Worm (Caenorhabditis elegans) whole organism, L4 larva: ENCODE measurements around the gene phdh-1.

Experiments
- F10B5.3 ChIP-seq: sonication (generic microtip); optimal IDR thresholded peaks from 2 replicates; lab custom pipeline; 2016; ENCODE audit warnings: mild to moderate bottlenecking, missing genetic modification characterization, missing compliant biosample characterization
- T26A8.4 ChIP-seq: fragments of 200-800 bp; sonication (Bioruptor generic); IDR thresholded peaks from 2 replicates; pipeline ENCODE4 v1.3.6; 2022; ENCODE audit warnings: missing genetic modification characterization, missing compliant biosample characterization
- Y105C5A.15 ChIP-seq: fragments of 200-800 bp; sonication (Bioruptor generic); IDR thresholded peaks from 2 replicates; pipeline ENCODE4 v1.3.6; 2022; ENCODE audit warnings: missing genetic modification characterization, missing compliant biosample characterization
- Y5F2A.4 ChIP-seq: fragments of 200-800 bp; sonication (Bioruptor generic); optimal IDR thresholded peaks from 2 replicates; lab custom pipeline; 2018; ENCODE audit warnings: mild to moderate bottlenecking, missing genetic modification characterization, missing compliant biosample characterization
- aha-1 ChIP-seq: fragments of 150-350 bp; peaks from one replicate; lab custom pipeline; 2014; ENCODE audit warnings: missing biosample characterization, missing genetic modification characterization
- aly-2 ChIP-seq: sonication (generic microtip); optimal IDR thresholded peaks from 2 replicates; lab custom pipeline; 2018; ENCODE audit warnings: missing biosample characterization, missing genetic modification characterization
- ama-1 ChIP-seq: fragments of 150-350 bp; optimal IDR thresholded peaks from 2 replicates; lab custom pipeline; 2014; ENCODE audit warnings: inconsistent platforms, mixed read lengths
- arid-1 ChIP-seq: fragments of 200-800 bp; sonication (Bioruptor generic); conservative IDR thresholded peaks from 2 replicates; pipeline ENCODE4 v1.3.6; 2022; ENCODE audit warnings: missing genetic modification reagents, missing genetic modification characterization, missing compliant biosample characterization
- ceh-32 ChIP-seq: sonication (generic microtip); optimal IDR thresholded peaks from 2 replicates; lab custom pipeline; 2016; ENCODE audit warnings: mild to moderate bottlenecking, missing genetic modification characterization, missing compliant biosample characterization; ENCODE audit not compliant: poor library complexity
- cey-2 ChIP-seq: sonication (generic microtip); optimal IDR thresholded peaks from 3 replicates; lab custom pipeline; 2017; ENCODE audit warnings: missing genetic modification characterization, mild to moderate bottlenecking, missing compliant biosample characterization, antibody characterized with exemption, borderline replicate concordance; ENCODE audit not compliant: insufficient read depth
- ctbp-1 ChIP-seq: fragments of 200-800 bp; sonication (Bioruptor generic); IDR thresholded peaks from 2 replicates; pipeline ENCODE4 v1.3.6; 2022; ENCODE audit warnings: missing genetic modification reagents, missing genetic modification characterization, missing compliant biosample characterization
- daf-12 ChIP-seq: fragments of 150-350 bp; optimal IDR thresholded peaks from 2 replicates; lab custom pipeline; 2014; ENCODE audit warnings: missing biosample characterization, missing genetic modification reagents, missing genetic modification characterization
- dmd-6 ChIP-seq: fragments of 200-800 bp; sonication (Bioruptor generic); IDR thresholded peaks from 2 replicates; pipeline ENCODE4 v1.3.6; 2022; ENCODE audit warnings: missing genetic modification reagents, missing genetic modification characterization, missing compliant biosample characterization
- dmd-8 ChIP-seq: fragments of 200-800 bp; sonication (Bioruptor generic); IDR thresholded peaks from 2 replicates; pipeline ENCODE4 v1.3.6; 2022; ENCODE audit warnings: missing genetic modification characterization, missing compliant biosample characterization
- duxl-1 ChIP-seq: sonication (generic microtip); optimal IDR thresholded peaks from 2 replicates; lab custom pipeline; 2016; ENCODE audit warnings: mild to moderate bottlenecking, missing genetic modification characterization, moderate library complexity, missing compliant biosample characterization; ENCODE audit not compliant: poor library complexity
- egl-27 ChIP-seq: sonication (generic microtip); optimal IDR thresholded peaks from 3 replicates; lab custom pipeline; 2017; ENCODE audit warnings: missing biosample characterization, missing genetic modification reagents, missing genetic modification characterization
- egl-43 ChIP-seq: fragments of 200-800 bp; sonication (Bioruptor generic); IDR thresholded peaks from 2 replicates; pipeline ENCODE4 v1.3.6; 2022; ENCODE audit warnings: missing genetic modification reagents, missing genetic modification characterization, missing compliant biosample characterization
- fkh-10 ChIP-seq: fragments of 150-350 bp; optimal IDR thresholded peaks from 2 replicates; lab custom pipeline; 2014; ENCODE audit warnings: missing biosample characterization, missing genetic modification reagents, missing genetic modification characterization
- fos-1 ChIP-seq: fragments of 150-350 bp; optimal IDR thresholded peaks from 2 replicates; lab custom pipeline; 2014; ENCODE audit warnings: missing biosample characterization, missing genetic modification characterization
- gei-8 ChIP-seq: fragments of 200-800 bp; sonication (Bioruptor generic); optimal IDR thresholded peaks from 2 replicates; lab custom pipeline; 2018; ENCODE audit warnings: mild to moderate bottlenecking, missing genetic modification characterization, missing compliant biosample characterization
- hlh-11 ChIP-seq: fragments of 200-800 bp; sonication (Bioruptor generic); optimal IDR thresholded peaks from 2 replicates; lab custom pipeline; 2018; ENCODE audit warnings: mild to moderate bottlenecking, missing genetic modification characterization, missing compliant biosample characterization
- hlh-30 ChIP-seq: sonication (generic microtip); optimal IDR thresholded peaks from 2 replicates; lab custom pipeline; 2017; ENCODE audit warnings: antibody characterized with exemption, mild to moderate bottlenecking, missing genetic modification characterization, missing compliant biosample characterization; ENCODE audit not compliant: insufficient read depth
- jun-1 ChIP-seq: fragments of 150-350 bp; optimal IDR thresholded peaks from 2 replicates; lab custom pipeline; 2014; ENCODE audit warnings: missing biosample characterization, missing genetic modification reagents, missing genetic modification characterization
- lin-13 ChIP-seq: fragments of 150-350 bp; optimal IDR thresholded peaks from 2 replicates; lab custom pipeline; 2014; ENCODE audit warnings: missing biosample characterization, missing genetic modification reagents, missing genetic modification characterization
- lin-29 ChIP-seq: fragments of 200-800 bp; sonication (Bioruptor generic); IDR thresholded peaks from 2 replicates; pipeline ENCODE4 v1.3.6; 2022; ENCODE audit warnings: missing genetic modification reagents, missing genetic modification characterization, missing compliant biosample characterization
- lir-3 ChIP-seq: sonication (generic microtip); optimal IDR thresholded peaks from 2 replicates; lab custom pipeline; 2016; ENCODE audit warnings: mild to moderate bottlenecking, missing genetic modification characterization, missing compliant biosample characterization
- madf-5 ChIP-seq, 2 experiments: fragments of 200-800 bp; sonication (Bioruptor generic); IDR thresholded peaks; 2 replicates each; pipeline ENCODE4 v1.3.6; 2022; ENCODE audit warnings: missing compliant biosample characterization in 2 of 2, missing genetic modification characterization in 2 of 2
- madf-9 ChIP-seq: fragments of 200-800 bp; sonication (Bioruptor generic); conservative IDR thresholded peaks from 2 replicates; pipeline ENCODE4 v1.3.6; 2022; ENCODE audit warnings: missing genetic modification reagents, missing genetic modification characterization, missing compliant biosample characterization
- mdl-1 ChIP-seq, 2 experiments: fragments of 150-350 bp in 1 of 2; sonication (generic microtip) in 1 of 2; optimal IDR thresholded peaks; 2 replicates each; lab custom pipeline; 2014 to 2017; ENCODE audit warnings: missing biosample characterization in 2 of 2, missing genetic modification characterization in 2 of 2
- mdt-29 ChIP-seq: fragments of 200-800 bp; sonication (Bioruptor generic); IDR thresholded peaks from 2 replicates; pipeline ENCODE4 v1.3.6; 2022; ENCODE audit warnings: missing genetic modification reagents, missing genetic modification characterization, missing compliant biosample characterization
- mxl-3 ChIP-seq: fragments of 200-800 bp; sonication (Bioruptor generic); optimal IDR thresholded peaks from 2 replicates; lab custom pipeline; 2018; ENCODE audit warnings: mild to moderate bottlenecking, missing genetic modification characterization, missing compliant biosample characterization
- nhr-102 ChIP-seq: sonication (generic microtip); optimal IDR thresholded peaks from 2 replicates; lab custom pipeline; 2016; ENCODE audit warnings: mild to moderate bottlenecking, missing genetic modification characterization, moderate library complexity, missing compliant biosample characterization
- nhr-25 ChIP-seq: sonication (generic microtip); optimal IDR thresholded peaks from 2 replicates; lab custom pipeline; 2017; ENCODE audit warnings: missing genetic modification characterization, mild to moderate bottlenecking, missing compliant biosample characterization, antibody characterized with exemption, moderate library complexity, borderline replicate concordance; ENCODE audit not compliant: insufficient read depth
- nhr-28 ChIP-seq: fragments of 150-350 bp; optimal IDR thresholded peaks from 2 replicates; lab custom pipeline; 2014; ENCODE audit warnings: missing biosample characterization, missing genetic modification characterization
- nhr-42 ChIP-seq: fragments of 200-800 bp; sonication (Bioruptor generic); IDR thresholded peaks from 2 replicates; pipeline ENCODE4 v1.3.6; 2022; ENCODE audit warnings: missing genetic modification characterization, missing compliant biosample characterization
- nhr-48 ChIP-seq: sonication (generic microtip); optimal IDR thresholded peaks from 2 replicates; lab custom pipeline; 2016; ENCODE audit warnings: mild to moderate bottlenecking, missing genetic modification characterization, missing compliant biosample characterization
- nhr-77 ChIP-seq: fragments of 150-350 bp; optimal IDR thresholded peaks from 2 replicates; lab custom pipeline; 2014; ENCODE audit warnings: missing biosample characterization, missing genetic modification characterization
- php-3 ChIP-seq: fragments of 200-800 bp; sonication (Bioruptor generic); IDR thresholded peaks from 2 replicates; pipeline ENCODE4 v1.3.6; 2022; ENCODE audit warnings: missing genetic modification reagents, missing genetic modification characterization, missing compliant biosample characterization
- saeg-2 ChIP-seq: fragments of 200-800 bp; sonication (Bioruptor generic); IDR thresholded peaks from 2 replicates; pipeline ENCODE4 v1.3.6; 2022; ENCODE audit warnings: missing genetic modification reagents, missing genetic modification characterization, missing compliant biosample characterization
- set-16 ChIP-seq: fragments of 200-800 bp; sonication (Bioruptor generic); IDR thresholded peaks from 2 replicates; pipeline ENCODE4 v1.3.6; 2022; ENCODE audit warnings: missing genetic modification reagents, missing genetic modification characterization, missing compliant biosample characterization
- spr-1 ChIP-seq: sonication (generic microtip); optimal IDR thresholded peaks from 2 replicates; lab custom pipeline; 2016; ENCODE audit warnings: mild to moderate bottlenecking, missing genetic modification characterization, missing compliant biosample characterization
- tra-1 ChIP-seq: fragments of 200-800 bp; sonication (Bioruptor generic); IDR thresholded peaks from 2 replicates; pipeline ENCODE4 v1.3.6; 2022; ENCODE audit warnings: missing genetic modification reagents, missing genetic modification characterization, missing compliant biosample characterization
- vab-7 ChIP-seq: fragments of 200-800 bp; sonication (Bioruptor generic); IDR thresholded peaks from 2 replicates; pipeline ENCODE4 v1.3.6; 2022; ENCODE audit warnings: missing genetic modification reagents, missing genetic modification characterization, missing compliant biosample characterization
- zag-1 ChIP-seq: fragments of 150-350 bp; optimal IDR thresholded peaks from 2 replicates; lab custom pipeline; 2014; ENCODE audit warnings: missing biosample characterization, missing genetic modification characterization
- zfp-3 ChIP-seq: fragments of 200-800 bp; sonication (Bioruptor generic); conservative IDR thresholded peaks from 2 replicates; pipeline ENCODE4 v1.3.6; 2022; ENCODE audit warnings: missing genetic modification reagents, missing genetic modification characterization, missing compliant biosample characterization
- ztf-11 ChIP-seq: fragments of 150-350 bp; optimal IDR thresholded peaks from 2 replicates; lab custom pipeline; 2014; ENCODE audit warnings: missing biosample characterization, missing genetic modification characterization
- ztf-7 ChIP-seq: fragments of 150-350 bp; optimal IDR thresholded peaks from 2 replicates; lab custom pipeline; 2014; ENCODE audit warnings: missing biosample characterization, missing genetic modification characterization

The phdh-1 gene

DNA sequence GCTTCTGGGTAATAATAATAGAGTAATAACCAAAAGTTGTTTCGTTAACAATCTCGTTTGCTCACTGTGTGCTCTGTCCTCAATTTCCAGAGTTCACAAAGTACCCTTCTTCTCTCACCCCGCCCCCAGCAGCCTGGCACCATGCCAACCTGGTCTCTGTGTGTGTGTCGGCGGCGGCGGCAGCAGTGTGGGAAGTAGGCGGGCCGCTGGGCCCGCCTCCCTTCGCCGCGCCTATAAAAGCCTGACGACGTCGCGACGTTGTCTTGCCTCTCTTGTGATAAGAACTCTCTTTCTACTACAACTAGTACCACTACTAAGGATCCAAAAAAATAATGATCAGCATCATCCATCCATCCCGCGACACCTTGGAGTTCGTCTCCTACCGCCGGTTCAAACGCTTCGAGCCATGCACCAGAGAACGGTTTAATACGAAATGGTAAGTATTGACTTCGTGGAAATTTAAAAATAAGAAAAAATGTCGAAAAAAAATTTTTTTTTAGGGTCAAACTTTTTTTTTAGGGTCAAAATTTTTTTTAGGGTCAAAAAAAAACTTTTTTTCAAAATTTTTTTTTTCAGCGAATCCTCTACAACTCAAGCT lies 30.7 kb upstream of the phdh-1 start, which contains the start of gene C31C9.7:
C31C9.7 (plus strand) TSS at position 261 of the 598 bp plus-strand sequence.
- peak; percentile 94 for TF ChIP-seq set-16 (GFP tag; lab: Robert Waterston, UW)
- TF ChIP-seq dmd-8 (GFP tag; lab: Robert Waterston, UW), result no peak
- TF ChIP-seq Y105C5A.15 (GFP tag; lab: Robert Waterston, UW), result 0 out of 2 replicates have a peak, but pooled peaks have one; percentile 22
- peak; percentile 73 for TF ChIP-seq dmd-6
- no peak for TF ChIP-seq gei-8 (GFP tag; lab: Kevin White, UChicago)
- TF ChIP-seq madf-5 (GFP tag; IDR thresholded peaks at IDR 0.05; lab: Robert Waterston, UW), result no peak
- no peak for TF ChIP-seq F10B5.3
- TF ChIP-seq ama-1 (lab: Kevin White, UChicago), result peak; percentile 80
- TF ChIP-seq ceh-32 (tag; lab: Kevin White, UChicago), result no peak
- no peak for TF ChIP-seq aly-2 (tag; lab: Kevin White, UChicago)
- TF ChIP-seq hlh-11 (tag; lab: Kevin White, UChicago), result peak; percentile 77
- TF ChIP-seq nhr-28, result peak; percentile 9
- no peak for TF ChIP-seq zfp-3 (GFP tag; lab: Robert Waterston, UW)
- TF ChIP-seq T26A8.4 (GFP tag; lab: Robert Waterston, UW), result no peak
- no peak for TF ChIP-seq arid-1 (GFP tag; lab: Robert Waterston, UW)
- peak; percentile 81 for TF ChIP-seq nhr-48
- TF ChIP-seq madf-9, result no peak
- TF ChIP-seq vab-7 (GFP tag; lab: Robert Waterston, UW), result no peak
- TF ChIP-seq mdl-1 (tag; optimal IDR thresholded peaks at IDR 0.05; lab: Kevin White, UChicago), result peak in 1 of 2 experiments; percentile 20
- no peak for TF ChIP-seq daf-12 (tag; lab: Kevin White, UChicago)
- TF ChIP-seq egl-43 (GFP tag; lab: Robert Waterston, UW), result peak; percentile 28; the same call in 1 of the 2 replicates
- no peak for TF ChIP-seq ctbp-1 (GFP tag; lab: Robert Waterston, UW)
- TF ChIP-seq lin-29, result no peak
- no peak for TF ChIP-seq lin-13 (GFP tag; lab: Kevin White, UChicago)
- peak; percentile 25 for TF ChIP-seq hlh-30 (tag; lab: Kevin White, UChicago)
- TF ChIP-seq ztf-11 (tag; lab: Kevin White, UChicago), result no peak
- TF ChIP-seq php-3, result no peak
- TF ChIP-seq nhr-42 (GFP tag; lab: Robert Waterston, UW), result no peak

DNA sequence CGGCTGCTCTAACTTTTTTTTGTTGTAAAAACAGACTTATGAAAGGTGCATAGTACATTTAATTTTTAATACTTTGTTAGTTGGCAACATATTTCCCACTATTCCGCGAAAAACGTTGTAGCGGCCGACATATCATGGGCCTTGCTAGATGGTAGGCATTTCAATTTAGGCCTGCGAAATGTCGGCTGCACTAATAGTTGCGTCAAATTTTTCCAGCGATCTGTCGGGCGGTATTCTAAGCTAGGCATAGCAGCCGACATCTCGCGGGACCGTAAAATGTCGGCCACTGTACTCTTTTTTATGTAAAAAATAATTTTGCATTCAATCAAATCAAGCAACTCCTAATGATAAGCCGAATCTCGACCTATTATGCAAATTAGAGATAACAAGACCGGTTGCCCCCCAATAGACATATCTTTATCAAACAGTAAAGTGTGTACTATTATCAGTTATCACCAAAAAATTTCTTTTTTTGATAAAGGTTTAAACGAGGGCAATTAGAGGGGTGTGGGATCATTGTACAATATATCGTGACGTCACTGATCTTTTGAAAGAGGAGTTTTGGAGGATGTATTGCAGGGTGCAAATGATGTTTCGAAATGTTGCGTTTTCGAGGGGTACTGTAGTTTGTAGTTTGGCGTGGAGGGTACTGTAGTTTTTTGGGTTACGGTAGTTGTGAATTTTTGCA lies 26.9 kb upstream of the phdh-1 start:
- no peak for TF ChIP-seq lir-3
- TF ChIP-seq madf-9, result no peak
- TF ChIP-seq lin-13 (GFP tag; lab: Kevin White, UChicago), result no peak
- TF ChIP-seq ztf-7, result no peak
- TF ChIP-seq fkh-10 (GFP tag; lab: Kevin White, UChicago), result no peak
- TF ChIP-seq fos-1, result no peak
- no peak for TF ChIP-seq Y5F2A.4 (GFP tag; lab: Kevin White, UChicago)
- no peak for TF ChIP-seq tra-1 (GFP tag; lab: Robert Waterston, UW)
- no peak for TF ChIP-seq F10B5.3
- no peak for TF ChIP-seq duxl-1 (tag; lab: Kevin White, UChicago)
- no peak for TF ChIP-seq cey-2 (tag; lab: Kevin White, UChicago)
- no peak for TF ChIP-seq saeg-2 (GFP tag; lab: Robert Waterston, UW)
- TF ChIP-seq vab-7 (GFP tag; lab: Robert Waterston, UW), result no peak
- TF ChIP-seq nhr-25 (tag; lab: Kevin White, UChicago), result no peak
- no peak for TF ChIP-seq zag-1 (tag; lab: Kevin White, UChicago)
- no peak for TF ChIP-seq ama-1 (lab: Kevin White, UChicago)
- no peak for TF ChIP-seq mdt-29 (GFP tag; lab: Robert Waterston, UW)
- TF ChIP-seq jun-1, result no peak
- no peak for TF ChIP-seq spr-1 (tag; lab: Kevin White, UChicago)
- TF ChIP-seq nhr-77, result peak; percentile 85
- peak; percentile 31 for TF ChIP-seq mxl-3 (GFP tag; lab: Kevin White, UChicago)
- TF ChIP-seq aha-1 (tag; lab: Kevin White, UChicago), result peak; percentile 69
- TF ChIP-seq egl-27 (tag; lab: Kevin White, UChicago), result no peak
- peak; percentile 85 for TF ChIP-seq dmd-6
- TF ChIP-seq nhr-102 (tag; lab: Kevin White, UChicago), result no peak
- peak in 1 of 2 experiments; percentile 54 for TF ChIP-seq mdl-1 (tag; optimal IDR thresholded peaks at IDR 0.05; lab: Kevin White, UChicago)
- TF ChIP-seq gei-8 (GFP tag; lab: Kevin White, UChicago), result no peak
